Fruit fly (Drosophila melanogaster): Measurements from ENCODE around the gene CG11836.

Gene CG11836

dm6 chr3R:25060462-25060861 lies 10.5 kb upstream of the CG11836 start:
- TF ChIP-seq CG6808 (GFP tag; optimal IDR thresholded peaks at IDR 0.05) (no peak), Sox14 (GFP tag; optimal IDR thresholded peaks at IDR 0.05) (no peak), CG6163 (GFP tag; IDR thresholded peaks at IDR 0.05) (no peak), vri (GFP tag; optimal IDR thresholded peaks at IDR 0.05) (no peak), CG34406 (GFP tag; optimal IDR thresholded peaks at IDR 0.05) (no peak), Ets96B (tag; optimal IDR thresholded peaks at IDR 0.05) (no peak), CG8119 (GFP tag; IDR thresholded peaks at IDR 0.05) (no peak), CG9139 (GFP tag; optimal IDR thresholded peaks at IDR 0.05) (no peak), lz (GFP tag; optimal IDR thresholded peaks at IDR 0.05) (no peak), Hr39 (GFP tag; optimal IDR thresholded peaks at IDR 0.05) (no peak), CG6276 (GFP tag; optimal IDR thresholded peaks at IDR 0.05) (no peak), CG11294 (GFP tag; IDR thresholded peaks at IDR 0.05) (no peak), CG3032 (tag; optimal IDR thresholded peaks at IDR 0.05) (no peak)

dm6 chr3R:25064907-25065841 lies 5.8 kb upstream of the CG11836 start, which contains the start of the genes veli and PQBP1:
Gene veli, minus strand, starts transcription at chr3R:25065591.
Gene PQBP1, plus strand, starts transcription at chr3R:25065791.
- no peak for TF ChIP-seq topi (GFP tag; optimal IDR thresholded peaks at IDR 0.05)
- peak; percentile 45 for TF ChIP-seq fkh (GFP tag; optimal IDR thresholded peaks at IDR 0.05)
- no peak for TF ChIP-seq Hr38 (GFP tag; optimal IDR thresholded peaks at IDR 0.05)

- no peak for TF ChIP-seq CG9139 (GFP tag; optimal IDR thresholded peaks at IDR 0.05)
- TF ChIP-seq CG6276 (GFP tag; optimal IDR thresholded peaks at IDR 0.05), result no peak
- no peak for TF ChIP-seq CG3032 (tag; optimal IDR thresholded peaks at IDR 0.05)
- TF ChIP-seq topi (GFP tag; optimal IDR thresholded peaks at IDR 0.05), result no peak
- no peak for TF ChIP-seq CG7368 (GFP tag; optimal IDR thresholded peaks at IDR 0.05)
- no peak for TF ChIP-seq spab (GFP tag; optimal IDR thresholded peaks at IDR 0.05)
- no peak for TF ChIP-seq CG1621 (tag; optimal IDR thresholded peaks at IDR 0.05)
- no peak for TF ChIP-seq CG10669 (GFP tag; optimal IDR thresholded peaks at IDR 0.05)
- TF ChIP-seq Hr38 (GFP tag; optimal IDR thresholded peaks at IDR 0.05), result no peak
- TF ChIP-seq lz (GFP tag; optimal IDR thresholded peaks at IDR 0.05), result no peak
- TF ChIP-seq Sox15 (GFP tag; optimal IDR thresholded peaks at IDR 0.05), result no peak
- no peak for TF ChIP-seq CG3919 (GFP tag; optimal IDR thresholded peaks at IDR 0.05)
- no peak for TF ChIP-seq dac (GFP tag; optimal IDR thresholded peaks at IDR 0.05)
- no peak for TF ChIP-seq CG11762 (GFP tag; optimal IDR thresholded peaks at IDR 0.05; ENCODE audit: insufficient read depth)
- TF ChIP-seq acj6 (GFP tag; optimal IDR thresholded peaks at IDR 0.05), result no peak
- no peak for TF ChIP-seq Gug (GFP tag; IDR thresholded peaks at IDR 0.05)
- no peak for TF ChIP-seq CG10631 (GFP tag; optimal IDR thresholded peaks at IDR 0.05)
- TF ChIP-seq CG6854 (GFP tag; optimal IDR thresholded peaks at IDR 0.05), result no peak
- TF ChIP-seq achi (GFP tag; optimal IDR thresholded peaks at IDR 0.05), result no peak
- TF ChIP-seq Met (GFP tag; optimal IDR thresholded peaks at IDR 0.05), result no peak
Measured at dm6 chr3R:25066856-25067255, 4.1 kb upstream of the CG11836 start.

dm6 chr3R:25069569-25069968 lies 1.4 kb upstream of the CG11836 start, which contains the start of the genes Stt3B and CG11839:
Gene Stt3B, minus strand, starts transcription at chr3R:25069637.
Gene CG11839, plus strand, starts transcription at chr3R:25069927.
- peak; percentile 48; the same call in 1 of the 2 replicates for TF ChIP-seq CG15336 (GFP tag; IDR thresholded peaks at IDR 0.05)
- peak; percentile 79 for TF ChIP-seq cyc (GFP tag; optimal IDR thresholded peaks at IDR 0.05)
- TF ChIP-seq CG1621 (tag; optimal IDR thresholded peaks at IDR 0.05), result peak; percentile 73
- no peak for TF ChIP-seq CG6276 (GFP tag; optimal IDR thresholded peaks at IDR 0.05)
- TF ChIP-seq Hr38 (GFP tag; optimal IDR thresholded peaks at IDR 0.05), result peak; percentile 10
- TF ChIP-seq eg (GFP tag; IDR thresholded peaks at IDR 0.05), result no peak
- TF ChIP-seq salr (GFP tag; optimal IDR thresholded peaks at IDR 0.05), result no peak
- TF ChIP-seq CG11902 (GFP tag; optimal IDR thresholded peaks at IDR 0.05), result peak; percentile 32
- TF ChIP-seq CG10669 (GFP tag; optimal IDR thresholded peaks at IDR 0.05), result no peak
- TF ChIP-seq CG10631 (GFP tag; optimal IDR thresholded peaks at IDR 0.05), result peak; percentile 72
- peak; percentile 85 for TF ChIP-seq CG31627 (GFP tag; optimal IDR thresholded peaks at IDR 0.05)
- peak; percentile 42 for TF ChIP-seq Sox15 (GFP tag; optimal IDR thresholded peaks at IDR 0.05)
- peak; percentile 77 for TF ChIP-seq esn (GFP tag; optimal IDR thresholded peaks at IDR 0.05)
- TF ChIP-seq CG9139 (GFP tag; optimal IDR thresholded peaks at IDR 0.05), result no peak
- peak; percentile 67 for TF ChIP-seq CG3032 (tag; optimal IDR thresholded peaks at IDR 0.05)
- TF ChIP-seq lz (GFP tag; optimal IDR thresholded peaks at IDR 0.05), result peak; percentile 81
- TF ChIP-seq CG8632 (GFP tag; optimal IDR thresholded peaks at IDR 0.05), result peak; percentile 43
- TF ChIP-seq fkh (GFP tag; optimal IDR thresholded peaks at IDR 0.05), result peak; percentile 64
